Fruit fly (Drosophila melanogaster) S2 (cell line): ENCODE results near the gene Ass.

Source experiments
- CG8478 ChIP-seq: fragments of >200 bp; optimal IDR thresholded peaks from 2 replicates; lab custom pipeline; 2018
- CTCF ChIP-seq, 2 experiments: fragments of >200 bp; optimal IDR thresholded peaks; 2 replicates each; lab custom pipeline; 2018

Gene Ass

dm6 chr3R:6597922-6598321 lies 46.3 kb downstream of the Ass start, which contains the start of gene CG1138:
Gene CG1138 (minus strand): TSS chr3R:6598022.
- TF ChIP-seq CG8478 (lab: Kevin White, UChicago) (no peak), CTCF (optimal IDR thresholded peaks at IDR 0.05; lab: Kevin White, UChicago) (no peak)

DNA sequence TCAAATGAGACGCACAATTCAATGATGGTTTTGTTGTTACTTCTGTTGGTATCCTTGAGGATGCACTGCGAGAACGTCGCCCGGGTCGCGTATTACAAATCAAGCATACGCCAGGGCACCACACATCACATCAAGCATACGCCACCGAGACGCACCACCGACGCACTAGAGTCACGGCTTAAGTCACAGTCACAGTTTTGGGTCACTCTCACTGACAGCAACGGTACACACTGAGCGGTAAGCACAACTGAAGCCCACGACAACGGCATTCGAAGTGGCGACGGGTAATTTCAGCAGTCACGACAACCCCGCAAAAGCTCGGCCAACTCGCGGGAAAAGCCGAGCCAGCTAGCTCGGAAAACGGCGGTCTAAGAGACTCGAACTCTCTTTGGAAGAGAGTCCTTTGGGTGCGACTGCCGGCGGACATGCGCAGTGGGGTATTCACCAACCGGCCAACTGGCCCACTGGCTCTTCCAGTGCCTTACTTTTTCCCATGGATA lies 51.1 kb downstream of the Ass start, which contains the start of gene dpr11:
Gene dpr11 (minus strand): TSS at position 263 of the 500 bp plus-strand sequence.
- TF ChIP-seq CTCF (optimal IDR thresholded peaks at IDR 0.05; lab: Kevin White, UChicago) (no peak), CG8478 (lab: Kevin White, UChicago) (no peak)
